Fruit fly (Drosophila melanogaster) whole organism, wandering third instar larva: ENCODE results near the gene ALiX.

ENCODE experiments used
- Abd-B ChIP-seq: fragments of >200 bp; optimal IDR thresholded peaks from 2 replicates; lab custom pipeline; 2017; ENCODE audit warnings: missing biosample characterization, missing genetic modification characterization
- CG32264 ChIP-seq: fragments of 200-800 bp; sonication (Bioruptor generic); optimal IDR thresholded peaks from 2 replicates; lab custom pipeline; 2016; ENCODE audit warnings: missing biosample characterization, missing genetic modification characterization
- CrebA ChIP-seq: fragments of 200-800 bp; sonication (Bioruptor generic); optimal IDR thresholded peaks from 2 replicates; lab custom pipeline; 2016; ENCODE audit warnings: missing biosample characterization, mild to moderate bottlenecking, missing genetic modification characterization, borderline replicate concordance
- Dif ChIP-seq: fragments of 200-275, 200-300 bp; sonication (Bioruptor generic); optimal IDR thresholded peaks from 2 replicates; lab custom pipeline; 2018; ENCODE audit warnings: missing biosample characterization, missing genetic modification characterization; ENCODE audit not compliant: partially characterized antibody
- Hr78 ChIP-seq: fragments of >200 bp; optimal IDR thresholded peaks from 2 replicates; lab custom pipeline; 2017; ENCODE audit warnings: missing biosample characterization, missing genetic modification characterization
- Myc ChIP-seq: fragments of >200 bp; optimal IDR thresholded peaks from 2 replicates; lab custom pipeline; 2017
- Rel ChIP-seq, 2 experiments: fragments of 200-800 bp; sonication (Bioruptor generic) in 1 of 2; optimal IDR thresholded peaks; 2 replicates in 1 of 2; 3 replicates in 1 of 2; lab custom pipeline; 2016 to 2019; ENCODE audit warnings: mild to moderate bottlenecking in 2 of 2, missing biosample characterization in 2 of 2, missing genetic modification characterization in 2 of 2, moderate library complexity in 1 of 2
- Sp1 ChIP-seq: fragments of 200-800 bp; sonication (Bioruptor generic); optimal IDR thresholded peaks from 3 replicates; lab custom pipeline; 2019; ENCODE audit warnings: missing biosample characterization, mild to moderate bottlenecking, missing genetic modification characterization, moderate library complexity
- br ChIP-seq: fragments of 200-800 bp; sonication (Bioruptor generic); optimal IDR thresholded peaks from 2 replicates; lab custom pipeline; 2016; ENCODE audit warnings: missing biosample characterization, missing genetic modification characterization
- fru ChIP-seq: fragments of 200-800 bp; sonication (Bioruptor generic); optimal IDR thresholded peaks from 3 replicates; lab custom pipeline; 2016; ENCODE audit warnings: missing biosample characterization, mild to moderate bottlenecking, missing genetic modification characterization
- h ChIP-seq: fragments of 200-800 bp; sonication (Bioruptor generic); optimal IDR thresholded peaks from 3 replicates; lab custom pipeline; 2016; ENCODE audit warnings: missing biosample characterization, mild to moderate bottlenecking, missing genetic modification characterization
- jim ChIP-seq: fragments of 175-275, 200-325 bp; sonication (Bioruptor generic); optimal IDR thresholded peaks from 2 replicates; lab custom pipeline; 2016; ENCODE audit warnings: missing biosample characterization, mild to moderate bottlenecking, missing genetic modification characterization

DNA sequence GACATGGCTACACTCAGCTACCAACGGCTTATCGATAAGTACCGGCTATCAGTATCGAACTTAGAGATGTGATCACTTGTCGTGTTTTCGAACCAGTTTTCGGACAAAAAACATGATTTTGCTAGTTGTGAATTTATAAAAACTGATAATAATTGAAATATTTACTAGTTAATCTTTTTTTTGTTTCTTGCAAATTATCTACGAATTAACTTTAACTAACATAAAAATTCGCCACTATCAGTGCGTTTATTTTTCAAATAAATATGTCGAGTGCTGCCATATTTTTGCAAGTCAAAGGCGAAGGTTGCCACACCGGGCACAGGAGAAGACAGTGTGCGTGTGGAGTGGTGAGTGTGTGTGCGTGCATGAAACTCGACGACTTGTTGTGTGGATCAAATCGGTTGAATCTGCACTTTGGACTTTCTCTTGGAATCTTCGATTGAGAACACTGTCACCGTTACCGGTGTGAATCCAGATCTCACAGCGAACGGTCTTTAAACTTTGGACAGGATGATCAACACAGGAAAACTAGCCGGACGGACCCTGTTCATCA is 22.7 kb downstream of the ALiX start, which contains the start of gene Hsdl2:
- TF ChIP-seq Myc (lab: Kevin White, UChicago) = peak; percentile 45
- TF ChIP-seq Dif (GFP tag; lab: Kevin White, UChicago) = no peak
- TF ChIP-seq h = peak; percentile 67
- TF ChIP-seq Abd-B = no peak
- TF ChIP-seq CrebA (GFP tag; lab: Kevin White, UChicago) = no peak
- peak; percentile 50 for TF ChIP-seq br (GFP tag; lab: Kevin White, UChicago)
- TF ChIP-seq jim (GFP tag; lab: Kevin White, UChicago) = no peak
- no peak for TF ChIP-seq Rel (GFP tag; optimal IDR thresholded peaks at IDR 0.05; lab: Kevin White, UChicago)
- TF ChIP-seq Rel (tag; optimal IDR thresholded peaks at IDR 0.05; lab: Kevin White, UChicago) = no peak
- TF ChIP-seq Sp1 (GFP tag; lab: Kevin White, UChicago) = no peak
- no peak for TF ChIP-seq CG32264
- peak; percentile 60 for TF ChIP-seq fru (GFP tag; lab: Kevin White, UChicago)
- no peak for TF ChIP-seq Hr78
